Fruit fly (Drosophila melanogaster): Measurements from ENCODE around the gene Amnionless.
A peak's percentile ranks its signal among the peaks of the same experiment; 100 is the strongest.

The Amnionless gene

dm6 chr2L:250507-251215, 38.3 kb downstream of the Amnionless start, which contains the start of gene kis (continued):
- TF ChIP-seq cato (GFP tag; optimal IDR thresholded peaks at IDR 0.05; ENCODE audit: borderline replicate concordance) = no peak
- TF ChIP-seq CG11398 (GFP tag; optimal IDR thresholded peaks at IDR 0.05) = no peak
- TF ChIP-seq CG14710 (tag; optimal IDR thresholded peaks at IDR 0.05) = peak; percentile 80
- peak; percentile 47 for TF ChIP-seq Antp (GFP tag; optimal IDR thresholded peaks at IDR 0.05)
- TF ChIP-seq Hr39 (optimal IDR thresholded peaks at IDR 0.05) = no peak
- peak; percentile 23 for TF ChIP-seq bcd (GFP tag; optimal IDR thresholded peaks at IDR 0.05)
- TF ChIP-seq Hsf (GFP tag; optimal IDR thresholded peaks at IDR 0.05) = peak; percentile 59
- TF ChIP-seq CG16779 (GFP tag; IDR thresholded peaks at IDR 0.05) = no peak
- TF ChIP-seq maf-S (GFP tag; optimal IDR thresholded peaks at IDR 0.05) = peak; percentile 46
- TF ChIP-seq sqz (GFP tag; optimal IDR thresholded peaks at IDR 0.05) = peak; percentile 65
- TF ChIP-seq CG4854 (GFP tag; optimal IDR thresholded peaks at IDR 0.05) = peak; percentile 30
- TF ChIP-seq H15 (GFP tag; IDR thresholded peaks at IDR 0.05) = 0 out of 3 replicates have a peak, but pooled peaks have one; percentile 14
- peak; percentile 40 for TF ChIP-seq chn (GFP tag; optimal IDR thresholded peaks at IDR 0.05)
- no peak for TF ChIP-seq dmrt11E (tag; optimal IDR thresholded peaks at IDR 0.05)
- no peak; the same call in 3 of the 4 replicates for TF ChIP-seq Gug (GFP tag; IDR thresholded peaks at IDR 0.05)
- TF ChIP-seq CG13424 (tag; optimal IDR thresholded peaks at IDR 0.05) = peak; percentile 22
- TF ChIP-seq Bgb (GFP tag; IDR thresholded peaks at IDR 0.05; ENCODE audit: partially characterized antibody) = peak; percentile 96
- no peak for TF ChIP-seq lmd (GFP tag; IDR thresholded peaks at IDR 0.05)
- TF ChIP-seq aop (GFP tag; IDR thresholded peaks at IDR 0.05) = no peak
- no peak for TF ChIP-seq pnt (GFP tag; optimal IDR thresholded peaks at IDR 0.05)
- TF ChIP-seq bigmax (GFP tag; optimal IDR thresholded peaks at IDR 0.05) = no peak
- TF ChIP-seq so (GFP tag; IDR thresholded peaks at IDR 0.05) = peak; percentile 41; the same call in 1 of the 3 replicates
- peak; percentile 14 for TF ChIP-seq CG10654 (GFP tag; optimal IDR thresholded peaks at IDR 0.05)
- no peak for TF ChIP-seq crc (GFP tag; optimal IDR thresholded peaks at IDR 0.05)
- peak; percentile 49 for TF ChIP-seq CG8290 (GFP tag; optimal IDR thresholded peaks at IDR 0.05)
- TF ChIP-seq CG8290 (tag; optimal IDR thresholded peaks at IDR 0.05) = peak in 1 of 2 experiments; percentile 60
- peak; percentile 42 to 66 for TF ChIP-seq Pdp1 (GFP tag; optimal IDR thresholded peaks at IDR 0.05)
- peak; percentile 54 for TF ChIP-seq CG33213 (GFP tag; optimal IDR thresholded peaks at IDR 0.05)
- no peak for TF ChIP-seq CG3407 (GFP tag; optimal IDR thresholded peaks at IDR 0.05)
- TF ChIP-seq CG2202 (tag; optimal IDR thresholded peaks at IDR 0.05) = no peak
- peak; percentile 28 for TF ChIP-seq Nf-YB (GFP tag; optimal IDR thresholded peaks at IDR 0.05)
- TF ChIP-seq Taf1 (GFP tag; IDR thresholded peaks at IDR 0.05) = no peak
- peak; percentile 56 for TF ChIP-seq mam (GFP tag; optimal IDR thresholded peaks at IDR 0.05)
- TF ChIP-seq lola (GFP tag; optimal IDR thresholded peaks at IDR 0.05) = no peak
- peak; percentile 21 for TF ChIP-seq gcm (GFP tag; optimal IDR thresholded peaks at IDR 0.05)
- TF ChIP-seq Med (GFP tag) = peak; percentile 91
- no peak for TF ChIP-seq pb (GFP tag; optimal IDR thresholded peaks at IDR 0.05)
- TF ChIP-seq CG12155 (GFP tag; optimal IDR thresholded peaks at IDR 0.05) = peak; percentile 63
- TF ChIP-seq dysf (GFP tag; IDR thresholded peaks at IDR 0.05) = no peak

DNA sequence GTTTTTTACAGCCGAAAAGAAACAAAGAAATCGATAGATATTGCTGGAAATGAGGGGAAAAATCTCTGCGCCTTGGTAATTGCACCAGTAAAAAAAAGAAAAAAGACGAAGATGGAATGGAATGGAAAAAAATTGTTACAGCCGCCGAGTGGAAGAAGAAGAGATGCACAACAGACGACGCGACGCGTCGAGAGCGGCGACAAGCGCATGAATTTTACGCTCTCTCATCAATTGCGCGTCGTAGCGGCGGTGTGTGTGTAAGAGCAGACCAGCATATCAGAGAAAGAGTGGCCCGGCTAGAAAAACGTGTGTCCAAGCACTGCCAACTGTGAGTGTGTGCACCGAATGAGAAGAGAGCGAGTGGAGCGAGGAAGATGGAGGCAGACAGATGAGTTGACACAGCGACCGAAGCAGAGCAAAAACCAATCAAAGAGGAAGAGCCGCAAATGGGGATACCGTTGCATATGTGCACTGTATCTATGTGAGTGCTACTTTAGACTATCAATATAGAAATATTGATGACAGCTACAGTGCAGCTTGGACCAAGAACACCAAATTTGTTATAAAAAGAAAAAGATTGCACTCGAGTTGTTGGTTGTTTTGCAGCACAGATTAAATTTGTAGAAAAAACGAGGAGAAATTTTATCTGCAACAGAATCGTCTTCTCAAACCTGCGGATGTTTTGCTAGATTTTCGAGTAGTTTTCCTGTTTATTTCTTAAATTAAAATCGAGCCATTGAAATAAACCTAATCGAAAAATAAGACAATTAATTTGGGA, 39.7 kb downstream of the Amnionless start:
- TF ChIP-seq Gug (GFP tag; IDR thresholded peaks at IDR 0.05) (0 out of 4 replicates have a peak, but pooled peaks have one; percentile 19), CG13624 (GFP tag; optimal IDR thresholded peaks at IDR 0.05) (peak; percentile 13), chif (GFP tag; optimal IDR thresholded peaks at IDR 0.05) (no peak), CG11695 (GFP tag; IDR thresholded peaks at IDR 0.05) (no peak), ewg (GFP tag; optimal IDR thresholded peaks at IDR 0.05) (peak; percentile 60), CG4424 (GFP tag; optimal IDR thresholded peaks at IDR 0.05) (peak; percentile 10), crc (GFP tag; optimal IDR thresholded peaks at IDR 0.05) (no peak), Antp (GFP tag; optimal IDR thresholded peaks at IDR 0.05) (no peak), CG5953 (GFP tag; IDR thresholded peaks at IDR 0.05) (no peak), Deaf1 (tag; optimal IDR thresholded peaks at IDR 0.05) (peak; percentile 75), Bgb (GFP tag; IDR thresholded peaks at IDR 0.05; ENCODE audit: partially characterized antibody) (peak; percentile 12; the same call in 1 of the 2 replicates), CG6654 (GFP tag; optimal IDR thresholded peaks at IDR 0.05) (no peak), run (tag; optimal IDR thresholded peaks at IDR 0.05) (no peak), corto (GFP tag; optimal IDR thresholded peaks at IDR 0.05) (peak; percentile 2), CG31388 (GFP tag; optimal IDR thresholded peaks at IDR 0.05) (no peak)
